Worm (Caenorhabditis elegans) whole organism, late embryonic: ENCODE measurements around the gene cyp-34A2.

Source experiments
- C08G9.2 ChIP-seq: sonication (generic microtip); optimal IDR thresholded peaks from 2 replicates; lab custom pipeline; 2016; ENCODE audit warnings: mild to moderate bottlenecking, missing genetic modification characterization, moderate library complexity, missing compliant biosample characterization
- K02D7.2 ChIP-seq: sonication (generic microtip); optimal IDR thresholded peaks from 2 replicates; lab custom pipeline; 2017; ENCODE audit warnings: mild to moderate bottlenecking, missing genetic modification characterization, missing compliant biosample characterization
- K09A11.1 ChIP-seq: sonication (generic microtip); optimal IDR thresholded peaks from 2 replicates; lab custom pipeline; 2017; ENCODE audit warnings: antibody characterized with exemption, mild to moderate bottlenecking, missing genetic modification characterization, missing compliant biosample characterization; ENCODE audit not compliant: insufficient read depth
- Y22D7AL.16 ChIP-seq: sonication (generic microtip); optimal IDR thresholded peaks from 2 replicates; lab custom pipeline; 2016; ENCODE audit warnings: missing genetic modification characterization, missing compliant biosample characterization
- ama-1 ChIP-seq: fragments of 150-350 bp; optimal IDR thresholded peaks from 2 replicates; lab custom pipeline; 2014
- ceh-14 ChIP-seq: sonication (generic microtip); optimal IDR thresholded peaks from 2 replicates; lab custom pipeline; 2016; ENCODE audit warnings: missing genotype, missing genetic modification characterization, missing compliant biosample characterization
- ceh-34 ChIP-seq: sonication (generic microtip); optimal IDR thresholded peaks from 2 replicates; lab custom pipeline; 2016; ENCODE audit warnings: mild to moderate bottlenecking, missing genetic modification characterization, missing compliant biosample characterization
- che-1 ChIP-seq: sonication (generic microtip); optimal IDR thresholded peaks from 2 replicates; lab custom pipeline; 2016; ENCODE audit warnings: mild to moderate bottlenecking, missing genetic modification characterization, missing compliant biosample characterization
- dmd-4 ChIP-seq: sonication (generic microtip); optimal IDR thresholded peaks from 2 replicates; lab custom pipeline; 2016; ENCODE audit warnings: borderline replicate concordance, missing genetic modification characterization, missing compliant biosample characterization
- elt-2 ChIP-seq: sonication (generic microtip); optimal IDR thresholded peaks from 2 replicates; lab custom pipeline; 2016; ENCODE audit warnings: missing genetic modification reagents, missing genetic modification characterization, missing compliant biosample characterization
- fax-1 ChIP-seq: sonication (generic microtip); optimal IDR thresholded peaks from 2 replicates; lab custom pipeline; 2016; ENCODE audit warnings: missing genotype, missing genetic modification characterization, missing compliant biosample characterization
- fkh-6 ChIP-seq: sonication (generic microtip); optimal IDR thresholded peaks from 2 replicates; lab custom pipeline; 2016; ENCODE audit warnings: missing genetic modification characterization, missing compliant biosample characterization
- hlh-15 ChIP-seq: sonication (generic microtip); optimal IDR thresholded peaks from 2 replicates; lab custom pipeline; 2016; ENCODE audit warnings: missing genetic modification characterization, missing compliant biosample characterization
- hlh-30 ChIP-seq: sonication (generic microtip); optimal IDR thresholded peaks from 2 replicates; lab custom pipeline; 2017; ENCODE audit warnings: antibody characterized with exemption, missing genetic modification characterization, missing compliant biosample characterization; ENCODE audit not compliant: insufficient read depth
- hlh-6 ChIP-seq: sonication (generic microtip); optimal IDR thresholded peaks from 2 replicates; lab custom pipeline; 2016; ENCODE audit warnings: missing genotype, missing genetic modification characterization, missing compliant biosample characterization
- lim-6 ChIP-seq: sonication (generic microtip); optimal IDR thresholded peaks from 2 replicates; lab custom pipeline; 2016; ENCODE audit warnings: missing genetic modification characterization, missing compliant biosample characterization
- madf-2 ChIP-seq: sonication (generic microtip); optimal IDR thresholded peaks from 2 replicates; lab custom pipeline; 2017; ENCODE audit warnings: missing genetic modification characterization, missing compliant biosample characterization
- mec-3 ChIP-seq: sonication (generic microtip); optimal IDR thresholded peaks from 2 replicates; lab custom pipeline; 2016; ENCODE audit warnings: borderline replicate concordance, missing genetic modification characterization, missing compliant biosample characterization
- nfya-1 ChIP-seq: sonication (generic microtip); optimal IDR thresholded peaks from 2 replicates; lab custom pipeline; 2017; ENCODE audit warnings: missing genetic modification characterization, mild to moderate bottlenecking, missing compliant biosample characterization, antibody characterized with exemption, moderate library complexity
- nhr-232 ChIP-seq: sonication (generic microtip); optimal IDR thresholded peaks from 2 replicates; lab custom pipeline; 2016; ENCODE audit warnings: missing genetic modification characterization, missing compliant biosample characterization
- odd-2 ChIP-seq: sonication (generic microtip); optimal IDR thresholded peaks from 2 replicates; lab custom pipeline; 2017; ENCODE audit warnings: antibody characterized with exemption, mild to moderate bottlenecking, missing genetic modification characterization, missing compliant biosample characterization
- pax-1 ChIP-seq: fragments of 150-350 bp; optimal IDR thresholded peaks from 2 replicates; lab custom pipeline; 2014; ENCODE audit warnings: missing biosample characterization, missing genetic modification characterization
- pha-2 ChIP-seq: sonication (generic microtip); optimal IDR thresholded peaks from 2 replicates; lab custom pipeline; 2017; ENCODE audit warnings: mild to moderate bottlenecking, missing genetic modification characterization, missing compliant biosample characterization
- pha-4 ChIP-seq: fragments of 150-350 bp; optimal IDR thresholded peaks from 2 replicates; lab custom pipeline; 2018; ENCODE audit warnings: missing biosample characterization, missing genetic modification reagents, missing genetic modification characterization
- pros-1 ChIP-seq: fragments of 150-350 bp; optimal IDR thresholded peaks from 2 replicates; lab custom pipeline; 2014; ENCODE audit warnings: missing biosample characterization, missing genetic modification reagents, missing genetic modification characterization
- rnt-1 ChIP-seq: sonication (generic microtip); optimal IDR thresholded peaks from 2 replicates; lab custom pipeline; 2016; ENCODE audit warnings: missing genetic modification characterization, missing compliant biosample characterization
- sdc-2 ChIP-seq: sonication (generic microtip); optimal IDR thresholded peaks from 2 replicates; lab custom pipeline; 2016; ENCODE audit warnings: missing genotype, missing genetic modification characterization, missing compliant biosample characterization
- tbx-7 ChIP-seq: sonication (generic microtip); optimal IDR thresholded peaks from 2 replicates; lab custom pipeline; 2016; ENCODE audit warnings: missing genotype, missing genetic modification characterization, missing compliant biosample characterization
- unc-55 ChIP-seq: sonication (generic microtip); optimal IDR thresholded peaks from 2 replicates; lab custom pipeline; 2017; ENCODE audit warnings: missing biosample characterization, missing genetic modification reagents, missing genetic modification characterization
- unc-86 ChIP-seq: sonication (generic microtip); optimal IDR thresholded peaks from 2 replicates; lab custom pipeline; 2016; ENCODE audit warnings: missing genetic modification characterization, missing compliant biosample characterization
- zip-5 ChIP-seq: sonication (generic microtip); optimal IDR thresholded peaks from 2 replicates; lab custom pipeline; 2016; ENCODE audit warnings: missing genetic modification characterization, missing compliant biosample characterization

The cyp-34A2 gene

ce11 chrV:15305502-15305901 lies 14.6 kb upstream of the cyp-34A2 start, which contains the start of gene T26H8.5:
TSS of gene T26H8.5 (minus strand) at chrV:15305602.
- TF ChIP-seq ceh-14 (tag; lab: Kevin White, UChicago) (no peak), hlh-15 (tag; lab: Kevin White, UChicago) (no peak), mec-3 (tag; lab: Kevin White, UChicago) (no peak), Y22D7AL.16 (tag; lab: Kevin White, UChicago) (no peak), pros-1 (tag; lab: Kevin White, UChicago) (no peak), hlh-30 (tag; lab: Kevin White, UChicago) (no peak), che-1 (tag; lab: Kevin White, UChicago) (no peak), elt-2 (no peak), ama-1 (lab: Kevin White, UChicago) (no peak), tbx-7 (tag; lab: Kevin White, UChicago) (no peak), lim-6 (no peak), sdc-2 (tag; lab: Kevin White, UChicago) (no peak)

DNA sequence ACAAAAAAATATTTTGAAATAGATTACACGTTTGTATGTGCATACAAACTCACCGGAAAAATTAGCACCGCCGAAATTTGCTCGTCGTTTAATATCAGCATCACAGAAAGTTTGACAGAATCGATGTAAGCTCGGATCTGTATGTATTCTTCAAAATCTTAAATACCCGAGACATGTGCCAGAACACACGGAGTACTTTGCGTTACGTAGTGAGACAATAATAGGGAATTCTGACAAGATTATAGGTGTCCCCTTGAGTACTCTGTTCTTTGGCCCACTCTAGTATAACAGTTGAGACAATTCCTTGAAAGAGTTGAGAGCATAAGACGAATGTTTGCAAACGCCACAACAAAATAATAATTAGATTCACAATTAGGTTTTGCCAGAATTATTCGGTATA lies 12.7 kb upstream of the cyp-34A2 start, which contains the start of gene srx-48:
TSS of gene srx-48 (minus strand) at position 101 of the 400 bp plus-strand sequence.
- no peak for TF ChIP-seq rnt-1 (tag; lab: Kevin White, UChicago)
- TF ChIP-seq ceh-14 (tag; lab: Kevin White, UChicago) = no peak
- no peak for TF ChIP-seq nfya-1
- TF ChIP-seq unc-86 (tag; lab: Kevin White, UChicago) = no peak
- TF ChIP-seq ceh-34 = no peak
- no peak for TF ChIP-seq che-1 (tag; lab: Kevin White, UChicago)
- no peak for TF ChIP-seq odd-2
- no peak for TF ChIP-seq nhr-232 (tag; lab: Kevin White, UChicago)
- no peak for TF ChIP-seq dmd-4 (tag; lab: Kevin White, UChicago)
- no peak for TF ChIP-seq hlh-6
- no peak for TF ChIP-seq hlh-30 (tag; lab: Kevin White, UChicago)
- TF ChIP-seq K09A11.1 (tag; lab: Kevin White, UChicago) = no peak
- no peak for TF ChIP-seq Y22D7AL.16 (tag; lab: Kevin White, UChicago)
- TF ChIP-seq, all 69 proteins: peak for 0

- no peak for TF ChIP-seq fkh-6 (tag; lab: Kevin White, UChicago)
- TF ChIP-seq Y22D7AL.16 (tag; lab: Kevin White, UChicago) = no peak
- no peak for TF ChIP-seq pha-2 (tag; lab: Kevin White, UChicago)
- peak; percentile 66 for TF ChIP-seq elt-2
Measured at ce11 chrV:15298597-15298996, 7.7 kb upstream of the cyp-34A2 start, which contains the start of gene cpr-3. TSS of gene cpr-3 (minus strand) at chrV:15298700.

ce11 chrV:15293865-15294264 lies 3.0 kb upstream of the cyp-34A2 start, which contains the start of gene str-96:
TSS of gene str-96 (minus strand) at chrV:15293965.
- TF ChIP-seq nhr-232 (tag; lab: Kevin White, UChicago) (no peak), ama-1 (lab: Kevin White, UChicago) (no peak), pax-1 (tag; lab: Kevin White, UChicago) (no peak), K02D7.2 (tag; lab: Kevin White, UChicago) (no peak), ceh-34 (no peak)
- TF ChIP-seq, all 69 proteins: peak for 0

ce11 chrV:15287856-15288255 lies 3.0 kb downstream of the cyp-34A2 start, which contains the start of gene cyp-34A1:
TSS of gene cyp-34A1 (minus strand) at chrV:15287956.
- TF ChIP-seq fax-1 (tag; lab: Kevin White, UChicago) = no peak
- no peak for TF ChIP-seq unc-55 (GFP tag; lab: Kevin White, UChicago)
- TF ChIP-seq C08G9.2 (tag; lab: Kevin White, UChicago) = no peak
- TF ChIP-seq nfya-1 = no peak
- no peak for TF ChIP-seq dmd-4 (tag; lab: Kevin White, UChicago)
- no peak for TF ChIP-seq pha-4 (tag; lab: Kevin White, UChicago)
- TF ChIP-seq nhr-232 (tag; lab: Kevin White, UChicago) = no peak
- TF ChIP-seq madf-2 (tag; lab: Kevin White, UChicago) = no peak
- TF ChIP-seq mec-3 (tag; lab: Kevin White, UChicago) = no peak
- no peak for TF ChIP-seq zip-5 (tag; lab: Kevin White, UChicago)
